Fruit fly (Drosophila melanogaster) whole organism, embryonic: ENCODE measurements around the gene CG8952.

Experiments
- Adf1 ChIP-seq: fragments of 200-800 bp; sonication (Bioruptor generic); IDR thresholded peaks from 2 replicates; pipeline ENCODE4 v1.3.6; 2022; ENCODE audit warnings: missing biosample characterization, missing genetic modification characterization
- BtbVII ChIP-seq: fragments of 200-800 bp; sonication (Bioruptor generic); optimal IDR thresholded peaks from 3 replicates; lab custom pipeline; 2017; ENCODE audit warnings: missing biosample characterization, mild to moderate bottlenecking, missing genetic modification characterization
- CG10267 ChIP-seq: fragments of 200-800 bp; sonication (Bioruptor generic); optimal IDR thresholded peaks from 2 replicates; lab custom pipeline; 2018; ENCODE audit warnings: missing biosample characterization, mild to moderate bottlenecking, missing genetic modification characterization, moderate library complexity
- CG11398 ChIP-seq: fragments of 200-800 bp; sonication (Bioruptor generic); optimal IDR thresholded peaks from 2 replicates; lab custom pipeline; 2016; ENCODE audit warnings: missing biosample characterization, missing genetic modification characterization
- CG12104 ChIP-seq: fragments of 200-800 bp; sonication (Bioruptor generic); optimal IDR thresholded peaks from 3 replicates; lab custom pipeline; 2016; ENCODE audit warnings: missing biosample characterization, missing genetic modification characterization
- CG12219 ChIP-seq: fragments of 200-800 bp; sonication (Bioruptor generic); optimal IDR thresholded peaks from 3 replicates; lab custom pipeline; 2018; ENCODE audit warnings: missing biosample characterization, mild to moderate bottlenecking, missing genetic modification characterization
- CG13424 ChIP-seq: fragments of 200-800 bp; sonication (Bioruptor generic); optimal IDR thresholded peaks from 2 replicates; lab custom pipeline; 2019; ENCODE audit warnings: missing biosample characterization, mild to moderate bottlenecking, missing genetic modification characterization, moderate library complexity
- CG14014 ChIP-seq: fragments of 200-800 bp; sonication (Bioruptor generic); IDR thresholded peaks from 2 replicates; pipeline ENCODE4 v1.3.6; 2022; ENCODE audit warnings: missing biosample characterization, missing genetic modification characterization
- CG14050 ChIP-seq: fragments of 200-800 bp; sonication (Bioruptor generic); IDR thresholded peaks from 3 replicates; pipeline ENCODE4 v1.3.6; 2022; ENCODE audit warnings: missing biosample characterization, missing genetic modification characterization
- CG15479 ChIP-seq: fragments of 200-800 bp; sonication (Bioruptor generic); optimal IDR thresholded peaks from 3 replicates; lab custom pipeline; 2019; ENCODE audit warnings: missing biosample characterization, mild to moderate bottlenecking, missing genetic modification characterization, moderate library complexity
- CG1647 ChIP-seq: fragments of 200-800 bp; sonication (Bioruptor generic); optimal IDR thresholded peaks from 3 replicates; lab custom pipeline; 2016; ENCODE audit warnings: missing biosample characterization, missing genetic modification characterization
- CG17829 ChIP-seq: fragments of 200-800 bp; optimal IDR thresholded peaks from 2 replicates; lab custom pipeline; 2019; ENCODE audit warnings: missing biosample characterization, mild to moderate bottlenecking, missing genetic modification characterization, moderate library complexity
- CG17912 ChIP-seq: fragments of 200-800 bp; sonication (Bioruptor generic); optimal IDR thresholded peaks from 2 replicates; lab custom pipeline; 2018; ENCODE audit warnings: missing biosample characterization, mild to moderate bottlenecking, missing genetic modification characterization
- CG30431 ChIP-seq: fragments of 200-800 bp; sonication (Bioruptor generic); optimal IDR thresholded peaks from 2 replicates; lab custom pipeline; 2017; ENCODE audit warnings: missing biosample characterization, missing genetic modification characterization
- CG3838 ChIP-seq: fragments of 200-800 bp; sonication (Bioruptor generic); optimal IDR thresholded peaks from 3 replicates; lab custom pipeline; 2016; ENCODE audit warnings: missing biosample characterization, missing genetic modification characterization
- CG4360 ChIP-seq: fragments of 200-800 bp; sonication (Bioruptor generic); IDR thresholded peaks from 2 replicates; pipeline ENCODE4 v1.3.6; 2022; ENCODE audit warnings: missing biosample characterization, missing genetic modification characterization
- CG6689 ChIP-seq: fragments of 200-800 bp; sonication (Bioruptor generic); IDR thresholded peaks from 2 replicates; pipeline ENCODE4 v1.3.6; 2022; ENCODE audit warnings: missing biosample characterization, missing genetic modification characterization
- CG7372 ChIP-seq: fragments of 200-800 bp; sonication (Bioruptor generic); IDR thresholded peaks from 2 replicates; pipeline ENCODE4 v1.3.6; 2022; ENCODE audit warnings: missing biosample characterization, missing genetic modification characterization
- CG7786 ChIP-seq: fragments of 200-800 bp; sonication (Bioruptor generic); optimal IDR thresholded peaks from 2 replicates; lab custom pipeline; 2016; ENCODE audit warnings: missing biosample characterization, missing genetic modification characterization
- CG7963 ChIP-seq: fragments of 200-800 bp; sonication (Bioruptor generic); IDR thresholded peaks from 3 replicates; pipeline ENCODE4 v1.3.6; 2022; ENCODE audit warnings: missing biosample characterization, missing genetic modification characterization; ENCODE audit not compliant: partially characterized antibody
- CTCF ChIP-seq: fragments of 200-800 bp; sonication (Bioruptor generic); optimal IDR thresholded peaks from 2 replicates; lab custom pipeline; 2017; ENCODE audit warnings: missing biosample characterization, mild to moderate bottlenecking, missing genetic modification characterization, moderate library complexity
- CkIIα-i1 ChIP-seq: fragments of 200-800 bp; sonication (Bioruptor generic); IDR thresholded peaks from 2 replicates; pipeline ENCODE4 v1.3.6; 2022; ENCODE audit warnings: missing biosample characterization, missing genetic modification characterization
- CoRest ChIP-seq: fragments of 200-800 bp; sonication (Bioruptor generic); optimal IDR thresholded peaks from 3 replicates; lab custom pipeline; 2018; ENCODE audit warnings: missing biosample characterization, mild to moderate bottlenecking, missing genetic modification characterization, moderate library complexity
- D ChIP-seq, 2 experiments: fragments of 200-800 bp in 1 of 2; fragments of >200 bp in 1 of 2; sonication (Bioruptor generic) in 1 of 2; optimal IDR thresholded peaks; 2 replicates in 1 of 2; 3 replicates in 1 of 2; lab custom pipeline; 2017; ENCODE audit warnings: mild to moderate bottlenecking in 1 of 2, missing biosample characterization in 1 of 2, missing genetic modification characterization in 1 of 2, missing genetic modification reagents in 1 of 2
- Ets65A ChIP-seq: fragments of 200-800 bp; sonication (Bioruptor generic); peaks from one replicate; lab custom pipeline; 2016; ENCODE audit warnings: missing biosample characterization, missing genetic modification characterization
- Fer1 ChIP-seq: fragments of 200-800 bp; sonication (Bioruptor generic); optimal IDR thresholded peaks from 2 replicates; lab custom pipeline; 2017; ENCODE audit warnings: missing biosample characterization, mild to moderate bottlenecking, missing genetic modification characterization
- Fer2 ChIP-seq: fragments of 200-800 bp; sonication (Bioruptor generic); optimal IDR thresholded peaks from 2 replicates; lab custom pipeline; 2018; ENCODE audit warnings: missing biosample characterization, mild to moderate bottlenecking, missing genetic modification characterization, moderate library complexity
- HHEX ChIP-seq: fragments of 200-800 bp; sonication (Bioruptor generic); optimal IDR thresholded peaks from 3 replicates; lab custom pipeline; 2017; ENCODE audit warnings: missing biosample characterization, mild to moderate bottlenecking, missing genetic modification characterization, missing genetic modification reagents
- Jarid2 ChIP-seq: fragments of 200-800 bp; sonication (Bioruptor generic); optimal IDR thresholded peaks from 3 replicates; lab custom pipeline; 2017; ENCODE audit warnings: mild to moderate bottlenecking, missing biosample characterization, missing genetic modification reagents, missing genetic modification characterization
- Meics ChIP-seq: fragments of 200-800 bp; sonication (Bioruptor generic); optimal IDR thresholded peaks from 2 replicates; lab custom pipeline; 2017; ENCODE audit warnings: missing biosample characterization, mild to moderate bottlenecking, missing genetic modification characterization
- Nf-YA ChIP-seq: fragments of 200-800 bp; sonication (Bioruptor generic); IDR thresholded peaks from 2 replicates; pipeline ENCODE4 v1.3.6; 2022; ENCODE audit warnings: missing biosample characterization, missing genetic modification characterization
- Oli ChIP-seq: fragments of 200-800 bp; sonication (Bioruptor generic); optimal IDR thresholded peaks from 2 replicates; lab custom pipeline; 2018; ENCODE audit warnings: missing biosample characterization, mild to moderate bottlenecking, missing genetic modification characterization, moderate library complexity
- Ptx1 ChIP-seq: fragments of 200-800 bp; sonication (Bioruptor generic); IDR thresholded peaks from 2 replicates; pipeline ENCODE4 v1.3.6; 2022; ENCODE audit warnings: missing biosample characterization, missing genetic modification characterization
- Ravus ChIP-seq: fragments of 200-800 bp; sonication (Bioruptor generic); IDR thresholded peaks from 2 replicates; pipeline ENCODE4 v1.3.6; 2022; ENCODE audit warnings: missing biosample characterization, missing genetic modification characterization
- Rx ChIP-seq: fragments of 200-800 bp; sonication (Bioruptor generic); IDR thresholded peaks from 2 replicates; pipeline ENCODE4 v1.3.6; 2022; ENCODE audit warnings: missing biosample characterization, missing genetic modification characterization
- Six4 ChIP-seq: fragments of 200-800 bp; sonication (Bioruptor generic); optimal IDR thresholded peaks from 2 replicates; lab custom pipeline; 2016; ENCODE audit warnings: missing biosample characterization, missing genetic modification characterization
- cad ChIP-seq: fragments of >200 bp; optimal IDR thresholded peaks from 2 replicates; lab custom pipeline; 2017; ENCODE audit warnings: missing biosample characterization, missing genetic modification characterization
- cas ChIP-seq: fragments of 200-800 bp; sonication (Bioruptor generic); IDR thresholded peaks from 2 replicates; pipeline ENCODE4 v1.3.6; 2022; ENCODE audit warnings: missing biosample characterization, missing genetic modification characterization
- caup ChIP-seq: fragments of 200-800 bp; sonication (Bioruptor generic); optimal IDR thresholded peaks from 3 replicates; lab custom pipeline; 2017; ENCODE audit warnings: missing biosample characterization, mild to moderate bottlenecking, missing genetic modification characterization, moderate library complexity; ENCODE audit not compliant: severe bottlenecking
- eyg ChIP-seq: fragments of 200-800 bp; sonication (Bioruptor generic); optimal IDR thresholded peaks from 3 replicates; lab custom pipeline; 2016; ENCODE audit warnings: missing biosample characterization, missing genetic modification characterization
- fu2 ChIP-seq: fragments of 200-800 bp; sonication (Bioruptor generic); optimal IDR thresholded peaks from 2 replicates; lab custom pipeline; 2016; ENCODE audit warnings: missing biosample characterization, missing genetic modification characterization
- gro ChIP-seq: fragments of 200-800 bp; sonication (Bioruptor generic); optimal IDR thresholded peaks from 2 replicates; lab custom pipeline; 2016; ENCODE audit warnings: missing biosample characterization, missing genetic modification characterization
- hbn ChIP-seq: fragments of 200-800 bp; sonication (Bioruptor generic); IDR thresholded peaks from 2 replicates; pipeline ENCODE4 v1.3.6; 2022; ENCODE audit warnings: missing biosample characterization, missing genetic modification characterization; ENCODE audit not compliant: partially characterized antibody
- her ChIP-seq: fragments of 200-800 bp; sonication (Bioruptor generic); optimal IDR thresholded peaks from 2 replicates; lab custom pipeline; 2016; ENCODE audit warnings: missing biosample characterization, missing genetic modification characterization
- jing ChIP-seq: fragments of 200-800 bp; sonication (Bioruptor generic); optimal IDR thresholded peaks from 2 replicates; lab custom pipeline; 2018; ENCODE audit warnings: missing biosample characterization, mild to moderate bottlenecking, missing genetic modification characterization
- kay ChIP-seq: fragments of 200-800 bp; sonication (Bioruptor generic); optimal IDR thresholded peaks from 2 replicates; lab custom pipeline; 2016; ENCODE audit warnings: missing biosample characterization, missing genetic modification characterization
- nau ChIP-seq: fragments of 200-800 bp; sonication (Bioruptor generic); optimal IDR thresholded peaks from 3 replicates; lab custom pipeline; 2017; ENCODE audit warnings: missing biosample characterization, mild to moderate bottlenecking, missing genetic modification characterization, missing genetic modification reagents
- run ChIP-seq: fragments of 200-800 bp; sonication (Bioruptor generic); optimal IDR thresholded peaks from 3 replicates; lab custom pipeline; 2018; ENCODE audit warnings: missing biosample characterization, mild to moderate bottlenecking, missing genetic modification characterization
- sima ChIP-seq: fragments of 200-800 bp; sonication (Bioruptor generic); optimal IDR thresholded peaks from 2 replicates; lab custom pipeline; 2016; ENCODE audit warnings: missing biosample characterization, missing genetic modification characterization
- trem ChIP-seq: fragments of 200-800 bp; optimal IDR thresholded peaks from 3 replicates; lab custom pipeline; 2019; ENCODE audit warnings: missing biosample characterization, mild to moderate bottlenecking, missing genetic modification characterization, moderate library complexity
- unc-4 ChIP-seq: fragments of 200-800 bp; sonication (Bioruptor generic); IDR thresholded peaks from 2 replicates; pipeline ENCODE4 v1.3.6; 2022; ENCODE audit warnings: missing biosample characterization, missing genetic modification characterization; ENCODE audit not compliant: partially characterized antibody

Gene CG8952

dm6 chrX:15785429-15786239, 19.4 kb upstream of the CG8952 start, which contains the start of the genes Paf-AHalpha and mRpS30 (continued):
- TF ChIP-seq Adf1: no peak
- TF ChIP-seq CG17912 (GFP tag; lab: Kevin White, UChicago): no peak
- TF ChIP-seq Nf-YA (GFP tag; lab: Robert Waterston, UW): no peak
- TF ChIP-seq cad (GFP tag; lab: Kevin White, UChicago): no peak
- no peak for TF ChIP-seq CG14014
- TF ChIP-seq CG14050 (GFP tag; lab: Robert Waterston, UW): no peak
- no peak for TF ChIP-seq Fer1 (GFP tag; lab: Kevin White, UChicago)
- TF ChIP-seq CG10267 (tag; lab: Kevin White, UChicago): peak; percentile 19
- no peak for TF ChIP-seq her (GFP tag; lab: Kevin White, UChicago)
- no peak for TF ChIP-seq Ets65A (GFP tag; lab: Kevin White, UChicago)
- no peak for TF ChIP-seq Rx
- no peak for TF ChIP-seq CkIIα-i1 (GFP tag; lab: Robert Waterston, UW)
- no peak for TF ChIP-seq jing (GFP tag; lab: Kevin White, UChicago)
- TF ChIP-seq run: no peak
- TF ChIP-seq CG15479 (GFP tag; lab: Kevin White, UChicago): no peak
- no peak for TF ChIP-seq gro (GFP tag; lab: Kevin White, UChicago)
- TF ChIP-seq cas (GFP tag; lab: Robert Waterston, UW): no peak
- TF ChIP-seq CG7963 (GFP tag; lab: Robert Waterston, UW): no peak
- TF ChIP-seq kay (GFP tag; lab: Kevin White, UChicago): no peak
- no peak for TF ChIP-seq caup (GFP tag; lab: Kevin White, UChicago)
- no peak for TF ChIP-seq sima (GFP tag; lab: Kevin White, UChicago)
- TF ChIP-seq hbn (GFP tag; lab: Robert Waterston, UW): no peak
- no peak for TF ChIP-seq eyg (GFP tag; lab: Kevin White, UChicago)
- no peak for TF ChIP-seq Ravus (GFP tag; lab: Robert Waterston, UW)
- no peak for TF ChIP-seq CG1647
- no peak for TF ChIP-seq CG3838 (GFP tag; lab: Kevin White, UChicago)
- no peak for TF ChIP-seq CG17829 (tag; lab: Kevin White, UChicago)
- TF ChIP-seq Oli (tag; lab: Kevin White, UChicago): no peak
- TF ChIP-seq HHEX: no peak
- TF ChIP-seq nau (GFP tag; lab: Kevin White, UChicago): no peak
- TF ChIP-seq Ptx1 (GFP tag; lab: Robert Waterston, UW): no peak
- TF ChIP-seq CG7372: no peak
- TF ChIP-seq CG6689 (GFP tag; lab: Robert Waterston, UW): no peak
- no peak for TF ChIP-seq CG12104
- TF ChIP-seq BtbVII (GFP tag; lab: Kevin White, UChicago): no peak
- TF ChIP-seq Jarid2 (GFP tag; lab: Kevin White, UChicago): no peak
- TF ChIP-seq CG12219: no peak
- TF ChIP-seq CG11398 (GFP tag; lab: Kevin White, UChicago): no peak
- TF ChIP-seq Fer2 (tag; lab: Kevin White, UChicago): no peak
- TF ChIP-seq D (optimal IDR thresholded peaks at IDR 0.05; lab: Kevin White, UChicago): no peak
- no peak for TF ChIP-seq D (GFP tag; optimal IDR thresholded peaks at IDR 0.05; lab: Kevin White, UChicago)
- no peak for TF ChIP-seq trem (tag; lab: Kevin White, UChicago)
- TF ChIP-seq fu2 (GFP tag; lab: Kevin White, UChicago): no peak
- no peak for TF ChIP-seq unc-4 (GFP tag; lab: Robert Waterston, UW)
- TF ChIP-seq CG4360: no peak
- no peak for TF ChIP-seq Meics (GFP tag; lab: Kevin White, UChicago)
- no peak for TF ChIP-seq Six4 (GFP tag; lab: Kevin White, UChicago)
- TF ChIP-seq CoRest (tag; lab: Kevin White, UChicago): no peak
- no peak for TF ChIP-seq CG7786 (GFP tag; lab: Kevin White, UChicago)
- no peak for TF ChIP-seq CG30431 (GFP tag; lab: Kevin White, UChicago)
- no peak for TF ChIP-seq CG13424
- no peak for TF ChIP-seq CTCF
